Fruit fly (Drosophila melanogaster) whole organism, embryonic: Measurements from ENCODE around the gene Taf11.

Experiments
- Bdp1 ChIP-seq: fragments of 200-800 bp; sonication (Bioruptor generic); optimal IDR thresholded peaks from 3 replicates; lab custom pipeline; 2016; ENCODE audit warnings: missing biosample characterization, missing genetic modification characterization
- Bgb ChIP-seq: fragments of 200-800 bp; sonication (Bioruptor generic); IDR thresholded peaks from 2 replicates; pipeline ENCODE4 v1.3.6; 2022; ENCODE audit warnings: missing biosample characterization, missing genetic modification characterization; ENCODE audit not compliant: partially characterized antibody
- CG10274 ChIP-seq: fragments of 200-800 bp; sonication (Bioruptor generic); optimal IDR thresholded peaks from 3 replicates; lab custom pipeline; 2017; ENCODE audit warnings: missing biosample characterization, mild to moderate bottlenecking, missing genetic modification characterization
- CG11247 ChIP-seq: fragments of 200-800 bp; sonication (Bioruptor generic); IDR thresholded peaks from 2 replicates; pipeline ENCODE4 v1.3.6; 2022; ENCODE audit warnings: missing biosample characterization, missing genetic modification characterization
- CG11504 ChIP-seq: fragments of 200-800 bp; sonication (Bioruptor generic); optimal IDR thresholded peaks from 3 replicates; lab custom pipeline; 2019; ENCODE audit warnings: missing biosample characterization, mild to moderate bottlenecking, missing genetic modification characterization, moderate library complexity
- CG13123 ChIP-seq: fragments of 200-800 bp; sonication (Bioruptor generic); optimal IDR thresholded peaks from 2 replicates; lab custom pipeline; 2016; ENCODE audit warnings: missing biosample characterization, missing genetic modification characterization
- CG13624 ChIP-seq: fragments of 200-800 bp; sonication (Bioruptor generic); optimal IDR thresholded peaks from 2 replicates; lab custom pipeline; 2016; ENCODE audit warnings: missing biosample characterization, missing genetic modification characterization
- CG13894 ChIP-seq: fragments of 200-800 bp; sonication (Bioruptor generic); optimal IDR thresholded peaks from 3 replicates; lab custom pipeline; 2018; ENCODE audit warnings: missing biosample characterization, mild to moderate bottlenecking, missing genetic modification characterization, moderate library complexity
- CG17186 ChIP-seq: fragments of 200-800 bp; sonication (Bioruptor generic); optimal IDR thresholded peaks from 3 replicates; lab custom pipeline; 2017; ENCODE audit warnings: missing biosample characterization, missing genetic modification reagents, missing genetic modification characterization
- CG17359 ChIP-seq: fragments of 200-800 bp; sonication (Bioruptor generic); optimal IDR thresholded peaks from 3 replicates; lab custom pipeline; 2018; ENCODE audit warnings: missing biosample characterization, mild to moderate bottlenecking, missing genetic modification characterization, moderate library complexity
- CG17802 ChIP-seq: fragments of 200-800 bp; sonication (Bioruptor generic); optimal IDR thresholded peaks from 2 replicates; lab custom pipeline; 2018; ENCODE audit warnings: missing biosample characterization, mild to moderate bottlenecking, missing genetic modification characterization, moderate library complexity
- CG18262 ChIP-seq: fragments of 200-800 bp; optimal IDR thresholded peaks from 3 replicates; lab custom pipeline; 2019; ENCODE audit warnings: missing biosample characterization, mild to moderate bottlenecking, missing genetic modification characterization, moderate library complexity
- CG18599 ChIP-seq: fragments of 200-800 bp; sonication (Bioruptor generic); optimal IDR thresholded peaks from 3 replicates; lab custom pipeline; 2017; ENCODE audit warnings: missing biosample characterization, missing genetic modification characterization, mild to moderate bottlenecking, moderate library complexity, missing genetic modification reagents
- CG2889 ChIP-seq: fragments of 200-800 bp; sonication (Bioruptor generic); IDR thresholded peaks from 3 replicates; pipeline ENCODE4 v1.3.6; 2022; ENCODE audit warnings: missing biosample characterization, missing genetic modification characterization
- CG30403 ChIP-seq: fragments of 200-800 bp; sonication (Bioruptor generic); optimal IDR thresholded peaks from 3 replicates; lab custom pipeline; 2016; ENCODE audit warnings: missing biosample characterization, missing genetic modification characterization
- CG3065 ChIP-seq: fragments of 200-800 bp; sonication (Bioruptor generic); optimal IDR thresholded peaks from 2 replicates; lab custom pipeline; 2016; ENCODE audit warnings: missing biosample characterization, missing genetic modification characterization
- CG3726 ChIP-seq: fragments of 200-800 bp; sonication (Bioruptor generic); IDR thresholded peaks from 3 replicates; pipeline ENCODE4, ENCODE4 v1.3.6; 2022; ENCODE audit warnings: missing biosample characterization, missing genetic modification characterization
- CG4360 ChIP-seq: fragments of 200-800 bp; sonication (Bioruptor generic); IDR thresholded peaks from 2 replicates; pipeline ENCODE4 v1.3.6; 2022; ENCODE audit warnings: missing biosample characterization, missing genetic modification characterization
- CG6683 ChIP-seq: fragments of 200-800 bp; sonication (Bioruptor generic); optimal IDR thresholded peaks from 2 replicates; lab custom pipeline; 2017; ENCODE audit warnings: missing biosample characterization, mild to moderate bottlenecking, missing genetic modification characterization, missing genetic modification reagents
- CG7556 ChIP-seq: fragments of 200-800 bp; sonication (Bioruptor generic); optimal IDR thresholded peaks from 2 replicates; lab custom pipeline; 2017; ENCODE audit warnings: missing biosample characterization, mild to moderate bottlenecking, missing genetic modification characterization
- CG7963 ChIP-seq: fragments of 200-800 bp; sonication (Bioruptor generic); IDR thresholded peaks from 3 replicates; pipeline ENCODE4 v1.3.6; 2022; ENCODE audit warnings: missing biosample characterization, missing genetic modification characterization; ENCODE audit not compliant: partially characterized antibody
- CG9727 ChIP-seq: fragments of 200-800 bp; sonication (Bioruptor generic); optimal IDR thresholded peaks from 3 replicates; lab custom pipeline; 2017; ENCODE audit warnings: missing biosample characterization, mild to moderate bottlenecking, missing genetic modification characterization
- CG9932 ChIP-seq: fragments of 200-800 bp; sonication (Bioruptor generic); IDR thresholded peaks from 2 replicates; pipeline ENCODE4 v1.3.6; 2022; ENCODE audit warnings: missing biosample characterization, missing genetic modification characterization
- Dfd ChIP-seq, 2 experiments: fragments of >200 bp; optimal IDR thresholded peaks; 2 replicates each; lab custom pipeline; 2017; ENCODE audit warnings: missing biosample characterization in 2 of 2, missing genetic modification characterization in 2 of 2
- Fer2 ChIP-seq: fragments of 200-800 bp; sonication (Bioruptor generic); optimal IDR thresholded peaks from 2 replicates; lab custom pipeline; 2018; ENCODE audit warnings: missing biosample characterization, mild to moderate bottlenecking, missing genetic modification characterization, moderate library complexity
- HLH3B ChIP-seq: fragments of 200-800 bp; sonication (Bioruptor generic); IDR thresholded peaks from 2 replicates; pipeline ENCODE4 v1.3.6; 2022; ENCODE audit warnings: missing biosample characterization, missing genetic modification characterization
- NFAT ChIP-seq: fragments of 200-800 bp; sonication (Bioruptor generic); IDR thresholded peaks from 2 replicates; pipeline ENCODE4 v1.3.6; 2022; ENCODE audit warnings: missing biosample characterization, missing genetic modification characterization
- Neu2 ChIP-seq: fragments of 200-800 bp; sonication (Bioruptor generic); optimal IDR thresholded peaks from 3 replicates; lab custom pipeline; 2016; ENCODE audit warnings: missing biosample characterization, missing genetic modification characterization, borderline replicate concordance
- Oli ChIP-seq: fragments of 200-800 bp; sonication (Bioruptor generic); optimal IDR thresholded peaks from 2 replicates; lab custom pipeline; 2018; ENCODE audit warnings: missing biosample characterization, mild to moderate bottlenecking, missing genetic modification characterization, moderate library complexity
- Sox102F ChIP-seq: fragments of 200-800 bp; sonication (Bioruptor generic); optimal IDR thresholded peaks from 2 replicates; lab custom pipeline; 2018; ENCODE audit warnings: missing biosample characterization, mild to moderate bottlenecking, missing genetic modification characterization, moderate library complexity
- Tbp ChIP-seq: fragments of >200 bp; optimal IDR thresholded peaks from 2 replicates; lab custom pipeline; 2018; ENCODE audit warnings: missing biosample characterization, missing genetic modification characterization
- Xrp1 ChIP-seq: fragments of 200-800 bp; sonication (Bioruptor generic); IDR thresholded peaks from 2 replicates; pipeline ENCODE4 v1.3.6; 2022; ENCODE audit warnings: missing biosample characterization, missing genetic modification characterization
- YL-1 ChIP-seq: fragments of 200-800 bp; sonication (Bioruptor generic); optimal IDR thresholded peaks from 3 replicates; lab custom pipeline; 2017; ENCODE audit warnings: missing biosample characterization, mild to moderate bottlenecking, missing genetic modification characterization
- bab2 ChIP-seq: fragments of 200-800 bp; sonication (Bioruptor generic); optimal IDR thresholded peaks from 2 replicates; lab custom pipeline; 2016; ENCODE audit warnings: missing biosample characterization, missing genetic modification characterization
- bowl ChIP-seq: fragments of 200-800 bp; sonication (Bioruptor generic); IDR thresholded peaks from 2 replicates; pipeline ENCODE4 v1.3.6; 2022; ENCODE audit warnings: missing biosample characterization, missing genetic modification characterization
- danr ChIP-seq: fragments of 200-800 bp; sonication (Bioruptor generic); IDR thresholded peaks from 2 replicates; pipeline ENCODE4 v1.3.6; 2022; ENCODE audit warnings: missing biosample characterization, missing genetic modification characterization
- dimm ChIP-seq: fragments of 200-800 bp; sonication (Bioruptor generic); IDR thresholded peaks from 2 replicates; pipeline ENCODE4 v1.3.6; 2022; ENCODE audit warnings: missing biosample characterization, missing genetic modification characterization
- ems ChIP-seq: fragments of 200-800 bp; sonication (Bioruptor generic); optimal IDR thresholded peaks from 3 replicates; lab custom pipeline; 2016; ENCODE audit warnings: missing biosample characterization, missing genetic modification characterization
- fd64A ChIP-seq: fragments of 200-800 bp; sonication (Bioruptor generic); optimal IDR thresholded peaks from 3 replicates; lab custom pipeline; 2018; ENCODE audit warnings: missing biosample characterization, mild to moderate bottlenecking, missing genetic modification characterization
- her ChIP-seq: fragments of 200-800 bp; sonication (Bioruptor generic); optimal IDR thresholded peaks from 2 replicates; lab custom pipeline; 2016; ENCODE audit warnings: missing biosample characterization, missing genetic modification characterization
- lbe ChIP-seq: fragments of 200-800 bp; sonication (Bioruptor generic); optimal IDR thresholded peaks from 2 replicates; lab custom pipeline; 2016; ENCODE audit warnings: missing biosample characterization, mild to moderate bottlenecking, missing genetic modification characterization
- maf-S ChIP-seq: fragments of 200-800 bp; sonication (Bioruptor generic); optimal IDR thresholded peaks from 2 replicates; lab custom pipeline; 2016; ENCODE audit warnings: missing biosample characterization, missing genetic modification characterization
- mld ChIP-seq: fragments of 200-800 bp; sonication (Bioruptor generic); IDR thresholded peaks from 3 replicates; pipeline ENCODE4 v1.3.6; 2022; ENCODE audit warnings: missing biosample characterization, missing genetic modification characterization; ENCODE audit not compliant: partially characterized antibody
- peb ChIP-seq: fragments of 200-800 bp; sonication (Bioruptor generic); IDR thresholded peaks from 2 replicates; pipeline ENCODE4 v1.3.6; 2022; ENCODE audit warnings: missing biosample characterization, missing genetic modification characterization
- pfk ChIP-seq: fragments of 200-800 bp; sonication (Bioruptor generic); optimal IDR thresholded peaks from 2 replicates; lab custom pipeline; 2018; ENCODE audit warnings: missing biosample characterization, mild to moderate bottlenecking, missing genetic modification characterization, moderate library complexity
- slou ChIP-seq: fragments of 200-800 bp; sonication (Bioruptor generic); optimal IDR thresholded peaks from 3 replicates; lab custom pipeline; 2016; ENCODE audit warnings: missing biosample characterization, missing genetic modification characterization
- sqz ChIP-seq: fragments of 200-800 bp; sonication (Bioruptor generic); optimal IDR thresholded peaks from 3 replicates; lab custom pipeline; 2018; ENCODE audit warnings: missing biosample characterization, mild to moderate bottlenecking, missing genetic modification characterization
- tgo ChIP-seq: fragments of 200-800 bp; sonication (Bioruptor generic); IDR thresholded peaks from 3 replicates; pipeline ENCODE4 v1.3.6; 2022; ENCODE audit warnings: missing biosample characterization, missing genetic modification characterization
- tio ChIP-seq: fragments of 200-800 bp; sonication (Bioruptor generic); optimal IDR thresholded peaks from 2 replicates; lab custom pipeline; 2017; ENCODE audit warnings: missing biosample characterization, missing genetic modification characterization, inconsistent platforms

Gene Taf11

DNA sequence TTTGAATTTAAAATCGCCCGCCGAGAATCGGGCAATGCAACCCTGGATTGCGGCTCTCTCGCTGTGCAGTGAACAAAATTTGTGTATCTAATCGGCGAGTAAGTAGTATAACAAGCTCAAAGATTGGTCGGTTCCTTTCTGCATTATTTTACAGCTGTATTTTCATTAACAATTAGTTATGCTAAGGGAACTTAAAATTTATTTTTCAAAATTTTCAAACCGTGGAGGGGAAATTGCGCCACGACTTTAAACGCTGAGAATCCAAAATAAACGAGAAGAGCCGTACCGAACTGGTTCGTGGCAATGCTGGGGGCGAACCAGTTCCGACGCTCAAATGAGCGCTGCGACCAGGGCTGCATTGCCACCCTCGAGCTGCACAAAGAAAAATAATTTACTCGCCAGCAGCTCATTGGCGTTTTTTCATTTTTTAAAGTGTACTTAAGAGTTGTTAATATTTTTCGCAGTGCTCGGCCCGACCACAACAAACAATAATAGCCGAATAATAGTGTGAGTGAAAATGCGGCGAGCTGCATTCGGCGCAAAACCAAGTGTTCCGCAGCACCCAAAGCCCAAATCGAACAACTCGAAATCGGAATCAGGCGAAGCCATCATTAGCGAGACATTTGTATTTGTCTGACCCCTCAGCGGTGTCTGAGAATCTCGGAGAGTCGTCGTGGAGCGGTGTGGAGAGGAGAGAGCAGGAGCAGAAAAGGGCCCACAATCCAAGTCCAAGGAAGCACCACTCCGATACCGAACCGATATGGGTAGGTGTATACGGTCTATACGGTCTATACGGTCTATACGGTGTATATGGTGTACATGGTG is 4.9 kb downstream of the Taf11 start, which contains the start of gene zf30C (continued):
- TF ChIP-seq CG30403 (peak; percentile 93), CG11504 (peak; percentile 74), CG17802 (peak; percentile 70), Dfd (GFP tag; optimal IDR thresholded peaks at IDR 0.05; lab: Kevin White, UChicago) (no peak), CG4360 (GFP tag; lab: Robert Waterston, UW) (peak; percentile 73), CG10274 (peak; percentile 66), CG11247 (peak; percentile 86), danr (GFP tag; lab: Robert Waterston, UW) (peak; percentile 60; the same call in 1 of the 2 replicates), Neu2 (GFP tag; lab: Kevin White, UChicago) (peak; percentile 74), NFAT (GFP tag; lab: Robert Waterston, UW) (peak; percentile 91), Bgb (peak; percentile 63), CG9932 (peak; percentile 94), pfk (GFP tag; lab: Kevin White, UChicago) (peak; percentile 20), tio (no peak), peb (GFP tag; lab: Robert Waterston, UW) (peak; percentile 52; the same call in 1 of the 2 replicates), YL-1 (GFP tag; lab: Kevin White, UChicago) (peak; percentile 64), Xrp1 (GFP tag; lab: Robert Waterston, UW) (peak; percentile 76), Oli (tag; lab: Kevin White, UChicago) (peak; percentile 72), tgo (GFP tag; lab: Robert Waterston, UW) (peak; percentile 78), CG18599 (GFP tag; lab: Kevin White, UChicago) (peak; percentile 85), Tbp (GFP tag; lab: Kevin White, UChicago) (no peak), bowl (GFP tag; lab: Robert Waterston, UW) (peak; percentile 39; the same call in 1 of the 2 replicates), CG2889 (peak; percentile 76), CG3065 (GFP tag; lab: Kevin White, UChicago) (peak; percentile 55), CG6683 (peak; percentile 51), CG13123 (peak; percentile 78), ems (GFP tag; lab: Kevin White, UChicago) (peak; percentile 89), maf-S (GFP tag; lab: Kevin White, UChicago) (peak; percentile 88), CG13624 (GFP tag; lab: Kevin White, UChicago) (peak; percentile 90), CG17359 (tag; lab: Kevin White, UChicago) (peak; percentile 76), fd64A (GFP tag; lab: Kevin White, UChicago) (peak; percentile 17), Sox102F (GFP tag; lab: Kevin White, UChicago) (peak; percentile 75), sqz (GFP tag; lab: Kevin White, UChicago) (no peak), Bdp1 (GFP tag; lab: Kevin White, UChicago) (peak; percentile 71), Fer2 (tag; lab: Kevin White, UChicago) (peak; percentile 59), mld (GFP tag; lab: Robert Waterston, UW) (no peak), slou (GFP tag; lab: Kevin White, UChicago) (peak; percentile 86), CG18262 (tag; lab: Kevin White, UChicago) (peak; percentile 70), CG7963 (no peak), CG17186 (GFP tag; lab: Kevin White, UChicago) (peak; percentile 69), CG7556 (peak; percentile 71), CG9727 (GFP tag; lab: Kevin White, UChicago) (peak; percentile 68), her (peak; percentile 93), lbe (GFP tag; lab: Kevin White, UChicago) (peak; percentile 73), bab2 (GFP tag; lab: Kevin White, UChicago) (peak; percentile 92), CG13894 (peak; percentile 58), HLH3B (GFP tag; lab: Robert Waterston, UW) (peak; percentile 70), dimm (peak; percentile 30; the same call in 1 of the 2 replicates), CG3726 (GFP tag; lab: Robert Waterston, UW) (peak; percentile 86; the same call in 2 of the 3 replicates)
